Worm (Caenorhabditis elegans): ENCODE results near the gene W07B8.4.
A peak's percentile ranks its signal among the peaks of the same experiment; 100 is the strongest.

Gene W07B8.4

DNA sequence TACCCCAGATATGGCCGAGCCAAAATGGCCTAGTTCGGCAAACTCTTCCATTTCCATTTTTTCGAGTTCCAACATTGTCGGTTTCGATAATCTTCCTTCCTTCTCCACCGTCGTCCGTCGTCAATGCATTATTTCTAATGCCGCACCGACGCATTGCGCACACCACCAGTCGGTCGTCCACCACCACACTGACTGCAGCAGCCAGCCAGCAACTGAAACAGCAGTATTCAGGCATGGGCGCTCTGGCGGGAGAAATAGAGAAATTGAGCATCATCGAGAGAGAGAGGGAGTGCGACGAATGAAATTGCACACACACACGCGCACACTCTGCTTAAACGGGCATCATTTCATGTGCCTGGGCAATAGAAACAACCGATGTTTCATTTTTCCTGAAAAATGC lies 22.2 kb upstream of the W07B8.4 start:
- TF ChIP-seq F16B12.6 (tag; optimal IDR thresholded peaks at IDR 0.05), result no peak
- no peak for TF ChIP-seq fos-1 (tag; optimal IDR thresholded peaks at IDR 0.05)
- no peak for TF ChIP-seq ets-5 (GFP tag; IDR thresholded peaks at IDR 0.05)
- TF ChIP-seq hpl-2 (GFP tag; optimal IDR thresholded peaks at IDR 0.05), result no peak
- peak; percentile 69 for TF ChIP-seq dsc-1 (tag; optimal IDR thresholded peaks at IDR 0.05)
- TF ChIP-seq nhr-76 (tag; optimal IDR thresholded peaks at IDR 0.05), result no peak
- no peak for TF ChIP-seq unc-62 (GFP tag; optimal IDR thresholded peaks at IDR 0.05)
- TF ChIP-seq mab-9 (GFP tag; IDR thresholded peaks at IDR 0.05), result no peak
- no peak for TF ChIP-seq egl-27 (tag; optimal IDR thresholded peaks at IDR 0.05)
- no peak for TF ChIP-seq lir-3 (tag; optimal IDR thresholded peaks at IDR 0.05; ENCODE audit: poor library complexity)
- peak; percentile 92 for TF ChIP-seq lin-14 (GFP tag; optimal IDR thresholded peaks at IDR 0.05)
- TF ChIP-seq ceh-90 (tag; optimal IDR thresholded peaks at IDR 0.05), result no peak
- TF ChIP-seq ces-1 (GFP tag; optimal IDR thresholded peaks at IDR 0.05), result no peak
- peak; percentile 56 for TF ChIP-seq ztf-4 (tag; optimal IDR thresholded peaks at IDR 0.05)
- peak; percentile 32 for TF ChIP-seq lin-15B (tag; optimal IDR thresholded peaks at IDR 0.05)
- peak; percentile 8 to 14 for TF ChIP-seq efl-1 (optimal IDR thresholded peaks at IDR 0.05)
- TF ChIP-seq efl-1 (GFP tag; optimal IDR thresholded peaks at IDR 0.05 in 1 of 2), result peak in 1 of 2 experiments; percentile 67
- TF ChIP-seq nhr-47 (tag; optimal IDR thresholded peaks at IDR 0.05), result peak; percentile 74
- no peak for TF ChIP-seq nhr-28 (tag; optimal IDR thresholded peaks at IDR 0.05)
- TF ChIP-seq C16A3.4 (tag; optimal IDR thresholded peaks at IDR 0.05), result no peak
- TF ChIP-seq ama-1 (optimal IDR thresholded peaks at IDR 0.05), result peak; percentile 33
- no peak for TF ChIP-seq hlh-17 (GFP tag; optimal IDR thresholded peaks at IDR 0.05; ENCODE audit: borderline replicate concordance)
- no peak for TF ChIP-seq aha-1 (tag; optimal IDR thresholded peaks at IDR 0.05)
- TF ChIP-seq skn-1 (tag; optimal IDR thresholded peaks at IDR 0.05), result peak; percentile 15
- TF ChIP-seq sptf-1 (tag; optimal IDR thresholded peaks at IDR 0.05), result no peak
- TF ChIP-seq ceh-82 (tag; optimal IDR thresholded peaks at IDR 0.05), result peak in 2 of 3 experiments; percentile 38 to 44
- TF ChIP-seq isw-1 (GFP tag; IDR thresholded peaks at IDR 0.05), result peak; percentile 10; the same call in 1 of the 2 replicates
- TF ChIP-seq elt-2 (tag; optimal IDR thresholded peaks at IDR 0.05), result no peak
- no peak for TF ChIP-seq zag-1 (tag; optimal IDR thresholded peaks at IDR 0.05)
- TF ChIP-seq mdl-1 (tag; optimal IDR thresholded peaks at IDR 0.05), result no peak
- TF ChIP-seq sup-37 (GFP tag; optimal IDR thresholded peaks at IDR 0.05), result no peak
- TF ChIP-seq fkh-10 (GFP tag; optimal IDR thresholded peaks at IDR 0.05), result no peak
- no peak for TF ChIP-seq nhr-11 (tag; optimal IDR thresholded peaks at IDR 0.05)
- no peak for TF ChIP-seq grh-1 (GFP tag; IDR thresholded peaks at IDR 0.05)
- no peak for TF ChIP-seq lin-39 (tag; optimal IDR thresholded peaks at IDR 0.05)
- TF ChIP-seq nhr-77 (tag; optimal IDR thresholded peaks at IDR 0.05), result no peak
- TF ChIP-seq pag-3 (tag; optimal IDR thresholded peaks at IDR 0.05; ENCODE audit: borderline replicate concordance, insufficient read depth), result no peak
- no peak for TF ChIP-seq nhr-84 (tag; optimal IDR thresholded peaks at IDR 0.05)
- TF ChIP-seq rnt-1 (tag; optimal IDR thresholded peaks at IDR 0.05), result peak; percentile 39
- peak; percentile 91 for TF ChIP-seq fkh-8 (tag; optimal IDR thresholded peaks at IDR 0.05)
- peak; percentile 18 to 27 for TF ChIP-seq lsy-2 (tag; optimal IDR thresholded peaks at IDR 0.05)
- TF ChIP-seq lin-13 (GFP tag; optimal IDR thresholded peaks at IDR 0.05), result no peak
- TF ChIP-seq aly-2 (tag; optimal IDR thresholded peaks at IDR 0.05), result no peak
- peak; percentile 74 for TF ChIP-seq unc-86 (tag; optimal IDR thresholded peaks at IDR 0.05)
- peak; percentile 83 for TF ChIP-seq egl-13 (tag; optimal IDR thresholded peaks at IDR 0.05)
- TF ChIP-seq lin-35 (GFP tag; optimal IDR thresholded peaks at IDR 0.05), result no peak
- no peak for TF ChIP-seq nhr-85 (tag)
- no peak for TF ChIP-seq snpc-4 (tag; optimal IDR thresholded peaks at IDR 0.05)
- TF ChIP-seq ceh-88 (GFP tag; IDR thresholded peaks at IDR 0.05), result no peak
- no peak for TF ChIP-seq dpl-1 (GFP tag; optimal IDR thresholded peaks at IDR 0.05)
- peak; percentile 47 for TF ChIP-seq pax-3 (tag; optimal IDR thresholded peaks at IDR 0.05)
- no peak for TF ChIP-seq pqm-1 (tag; optimal IDR thresholded peaks at IDR 0.05)
- no peak for TF ChIP-seq unc-30 (tag; optimal IDR thresholded peaks at IDR 0.05)
- TF ChIP-seq swsn-7 (tag; optimal IDR thresholded peaks at IDR 0.05), result peak; percentile 72
- TF ChIP-seq unc-130 (tag; optimal IDR thresholded peaks at IDR 0.05), result no peak
